Fruit fly (Drosophila melanogaster) whole organism, embryonic: ENCODE measurements around the gene CG14537.

ENCODE experiments used
- Ada2b ChIP-seq: fragments of 200-800 bp; sonication (Bioruptor generic); IDR thresholded peaks from 2 replicates; pipeline ENCODE4 v1.3.6; 2022; ENCODE audit warnings: missing biosample characterization, missing genetic modification characterization
- CG10274 ChIP-seq: fragments of 200-800 bp; sonication (Bioruptor generic); optimal IDR thresholded peaks from 3 replicates; lab custom pipeline; 2017; ENCODE audit warnings: missing biosample characterization, mild to moderate bottlenecking, missing genetic modification characterization
- CG11398 ChIP-seq: fragments of 200-800 bp; sonication (Bioruptor generic); optimal IDR thresholded peaks from 2 replicates; lab custom pipeline; 2016; ENCODE audit warnings: missing biosample characterization, missing genetic modification characterization
- CG11504 ChIP-seq: fragments of 200-800 bp; sonication (Bioruptor generic); optimal IDR thresholded peaks from 3 replicates; lab custom pipeline; 2019; ENCODE audit warnings: missing biosample characterization, mild to moderate bottlenecking, missing genetic modification characterization, moderate library complexity
- CG12104 ChIP-seq: fragments of 200-800 bp; sonication (Bioruptor generic); optimal IDR thresholded peaks from 3 replicates; lab custom pipeline; 2016; ENCODE audit warnings: missing biosample characterization, missing genetic modification characterization
- CG12236 ChIP-seq: fragments of 200-800 bp; sonication (Bioruptor generic); optimal IDR thresholded peaks from 2 replicates; lab custom pipeline; 2016; ENCODE audit warnings: missing biosample characterization, missing genetic modification characterization
- CG12744 ChIP-seq: fragments of 200-800 bp; sonication (Bioruptor generic); optimal IDR thresholded peaks from 2 replicates; lab custom pipeline; 2016; ENCODE audit warnings: missing biosample characterization, missing genetic modification characterization
- CG16813 ChIP-seq: fragments of 200-800 bp; sonication (Bioruptor generic); IDR thresholded peaks from 3 replicates; pipeline ENCODE4 v1.3.6; 2022; ENCODE audit warnings: missing biosample characterization, missing genetic modification characterization; ENCODE audit not compliant: partially characterized antibody
- CG2202 ChIP-seq: fragments of 200-800 bp; sonication (Bioruptor generic); optimal IDR thresholded peaks from 2 replicates; lab custom pipeline; 2018; ENCODE audit warnings: missing biosample characterization, mild to moderate bottlenecking, missing genetic modification characterization
- CG31365 ChIP-seq: fragments of 200-800 bp; sonication (Bioruptor generic); optimal IDR thresholded peaks from 2 replicates; lab custom pipeline; 2018; ENCODE audit warnings: missing biosample characterization, mild to moderate bottlenecking, missing genetic modification characterization
- CG31441 ChIP-seq: fragments of 200-800 bp; sonication (Bioruptor generic); IDR thresholded peaks from 2 replicates; pipeline ENCODE4 v1.3.6; 2022; ENCODE audit warnings: missing biosample characterization, missing genetic modification characterization
- CG32532 ChIP-seq: fragments of 200-800 bp; sonication (Bioruptor generic); IDR thresholded peaks from 2 replicates; pipeline ENCODE4 v1.3.6; 2022; ENCODE audit warnings: missing biosample characterization, missing genetic modification characterization
- CG4282 ChIP-seq: fragments of 200-800 bp; sonication (Bioruptor generic); optimal IDR thresholded peaks from 2 replicates; lab custom pipeline; 2016; ENCODE audit warnings: missing biosample characterization, missing genetic modification characterization
- CG4328 ChIP-seq: fragments of 200-800 bp; sonication (Bioruptor generic); optimal IDR thresholded peaks from 3 replicates; lab custom pipeline; 2017; ENCODE audit warnings: missing biosample characterization, missing genetic modification reagents, missing genetic modification characterization
- CG4730 ChIP-seq: fragments of 200-800 bp; sonication (Bioruptor generic); IDR thresholded peaks from 2 replicates; pipeline ENCODE4 v1.3.6; 2022; ENCODE audit warnings: missing biosample characterization, missing genetic modification characterization
- CG7745 ChIP-seq: fragments of 200-800 bp; sonication (Bioruptor generic); optimal IDR thresholded peaks from 2 replicates; lab custom pipeline; 2018; ENCODE audit warnings: missing biosample characterization, mild to moderate bottlenecking, missing genetic modification characterization, moderate library complexity
- CG7786 ChIP-seq: fragments of 200-800 bp; sonication (Bioruptor generic); optimal IDR thresholded peaks from 2 replicates; lab custom pipeline; 2016; ENCODE audit warnings: missing biosample characterization, missing genetic modification characterization
- CTCF ChIP-seq: fragments of 200-800 bp; sonication (Bioruptor generic); optimal IDR thresholded peaks from 2 replicates; lab custom pipeline; 2017; ENCODE audit warnings: missing biosample characterization, mild to moderate bottlenecking, missing genetic modification characterization, moderate library complexity
- Doc2 ChIP-seq: fragments of 200-800 bp; sonication (Bioruptor generic); IDR thresholded peaks from 2 replicates; pipeline ENCODE4 v1.3.6; 2022; ENCODE audit warnings: missing biosample characterization, missing genetic modification characterization
- NC2α ChIP-seq: fragments of 200-800 bp; sonication (Bioruptor generic); optimal IDR thresholded peaks from 2 replicates; lab custom pipeline; 2016; ENCODE audit warnings: missing biosample characterization, missing genetic modification characterization
- Pdp1 ChIP-seq, 2 experiments: fragments of 200-800 bp; sonication (Bioruptor generic); optimal IDR thresholded peaks; 3 replicates each; lab custom pipeline; 2016; ENCODE audit warnings: missing biosample characterization in 2 of 2, missing genetic modification characterization in 2 of 2, mild to moderate bottlenecking in 1 of 2, moderate library complexity in 1 of 2
- Sox100B ChIP-seq: fragments of 200-800 bp; sonication (Bioruptor generic); optimal IDR thresholded peaks from 3 replicates; lab custom pipeline; 2018; ENCODE audit warnings: missing biosample characterization, mild to moderate bottlenecking, missing genetic modification characterization
- Sox102F ChIP-seq: fragments of 200-800 bp; sonication (Bioruptor generic); optimal IDR thresholded peaks from 2 replicates; lab custom pipeline; 2018; ENCODE audit warnings: missing biosample characterization, mild to moderate bottlenecking, missing genetic modification characterization, moderate library complexity
- Ssrp ChIP-seq: fragments of 200-800 bp; sonication (Bioruptor generic); optimal IDR thresholded peaks from 2 replicates; lab custom pipeline; 2018; ENCODE audit warnings: missing biosample characterization, mild to moderate bottlenecking, missing genetic modification characterization, moderate library complexity
- TFAM ChIP-seq: fragments of 200-800 bp; sonication (Bioruptor generic); optimal IDR thresholded peaks from 2 replicates; lab custom pipeline; 2017; ENCODE audit warnings: missing biosample characterization, missing genetic modification characterization, inconsistent platforms
- bcd ChIP-seq: fragments of 200-800 bp; sonication (Bioruptor generic); optimal IDR thresholded peaks from 2 replicates; lab custom pipeline; 2017; ENCODE audit warnings: missing biosample characterization, mild to moderate bottlenecking, missing genetic modification characterization
- crol ChIP-seq: fragments of 200-800 bp; sonication (Bioruptor generic); IDR thresholded peaks from 2 replicates; pipeline ENCODE4 v1.3.6; 2022; ENCODE audit warnings: missing biosample characterization, missing genetic modification characterization
- dpn ChIP-seq, 2 experiments: fragments of 200-800 bp; sonication (Bioruptor generic); optimal IDR thresholded peaks; 3 replicates each; lab custom pipeline; 2016; ENCODE audit warnings: missing biosample characterization in 2 of 2, missing genetic modification characterization in 2 of 2
- eve ChIP-seq, 2 experiments: fragments of >200 bp; optimal IDR thresholded peaks; 2 replicates each; lab custom pipeline; 2017; ENCODE audit warnings: missing biosample characterization in 2 of 2, missing genetic modification characterization in 2 of 2
- eyg ChIP-seq: fragments of 200-800 bp; sonication (Bioruptor generic); optimal IDR thresholded peaks from 3 replicates; lab custom pipeline; 2016; ENCODE audit warnings: missing biosample characterization, missing genetic modification characterization
- gfzf ChIP-seq: fragments of 200-800 bp; sonication (Bioruptor generic); optimal IDR thresholded peaks from 2 replicates; lab custom pipeline; 2016; ENCODE audit warnings: missing biosample characterization, mild to moderate bottlenecking, missing genetic modification characterization, moderate library complexity
- grau ChIP-seq: fragments of 200-800 bp; optimal IDR thresholded peaks from 3 replicates; lab custom pipeline; 2019; ENCODE audit warnings: missing biosample characterization, mild to moderate bottlenecking, missing genetic modification characterization, moderate library complexity
- gro ChIP-seq: fragments of 200-800 bp; sonication (Bioruptor generic); optimal IDR thresholded peaks from 2 replicates; lab custom pipeline; 2016; ENCODE audit warnings: missing biosample characterization, missing genetic modification characterization
- kay ChIP-seq: fragments of 200-800 bp; sonication (Bioruptor generic); optimal IDR thresholded peaks from 2 replicates; lab custom pipeline; 2016; ENCODE audit warnings: missing biosample characterization, missing genetic modification characterization
- lbe ChIP-seq: fragments of 200-800 bp; sonication (Bioruptor generic); optimal IDR thresholded peaks from 2 replicates; lab custom pipeline; 2016; ENCODE audit warnings: missing biosample characterization, mild to moderate bottlenecking, missing genetic modification characterization
- mirr ChIP-seq: fragments of 200-800 bp; sonication (Bioruptor generic); optimal IDR thresholded peaks from 3 replicates; lab custom pipeline; 2018; ENCODE audit warnings: missing biosample characterization, mild to moderate bottlenecking, missing genetic modification characterization
- nau ChIP-seq: fragments of 200-800 bp; sonication (Bioruptor generic); optimal IDR thresholded peaks from 3 replicates; lab custom pipeline; 2017; ENCODE audit warnings: missing biosample characterization, mild to moderate bottlenecking, missing genetic modification characterization, missing genetic modification reagents
- oc ChIP-seq: fragments of 200-800 bp; sonication (Bioruptor generic); optimal IDR thresholded peaks from 2 replicates; lab custom pipeline; 2018; ENCODE audit warnings: missing biosample characterization, mild to moderate bottlenecking, missing genetic modification characterization, moderate library complexity
- odd ChIP-seq: fragments of 200-800 bp; sonication (Bioruptor generic); optimal IDR thresholded peaks from 2 replicates; lab custom pipeline; 2017; ENCODE audit warnings: missing biosample characterization, mild to moderate bottlenecking, missing genetic modification characterization
- pnt ChIP-seq: fragments of 200-800 bp; sonication (Bioruptor generic); optimal IDR thresholded peaks from 3 replicates; lab custom pipeline; 2016; ENCODE audit warnings: missing biosample characterization, missing genetic modification characterization
- salm ChIP-seq: fragments of 200-800 bp; sonication (Bioruptor generic); optimal IDR thresholded peaks from 2 replicates; lab custom pipeline; 2018; ENCODE audit warnings: missing biosample characterization, mild to moderate bottlenecking, missing genetic modification characterization
- so ChIP-seq: fragments of 200-800 bp; sonication (Bioruptor generic); IDR thresholded peaks from 3 replicates; pipeline ENCODE4 v1.3.6; 2022; ENCODE audit warnings: missing biosample characterization, missing genetic modification characterization
- stc ChIP-seq: fragments of 200-800 bp; sonication (Bioruptor generic); IDR thresholded peaks from 2 replicates; pipeline ENCODE4 v1.3.6; 2022; ENCODE audit warnings: missing biosample characterization, missing genetic modification characterization
- tll ChIP-seq, 2 experiments: fragments of 200-800 bp in 1 of 2; fragments of >200 bp in 1 of 2; sonication (Bioruptor generic) in 1 of 2; optimal IDR thresholded peaks; 2 replicates each; lab custom pipeline; 2017 to 2019; ENCODE audit warnings: missing biosample characterization in 2 of 2, missing genetic modification characterization in 2 of 2, mild to moderate bottlenecking in 1 of 2, moderate library complexity in 1 of 2
- twi ChIP-seq: fragments of 200-800 bp; optimal IDR thresholded peaks from 2 replicates; lab custom pipeline; 2019; ENCODE audit warnings: missing biosample characterization, mild to moderate bottlenecking, missing genetic modification characterization, moderate library complexity
- unc-4 ChIP-seq: fragments of 200-800 bp; sonication (Bioruptor generic); IDR thresholded peaks from 2 replicates; pipeline ENCODE4 v1.3.6; 2022; ENCODE audit warnings: missing biosample characterization, missing genetic modification characterization; ENCODE audit not compliant: partially characterized antibody
- vnd ChIP-seq: fragments of 200-800 bp; sonication (Bioruptor generic); IDR thresholded peaks from 3 replicates; pipeline ENCODE4 v1.3.6; 2022; ENCODE audit warnings: missing biosample characterization, missing genetic modification characterization; ENCODE audit not compliant: partially characterized antibody
- wek ChIP-seq: fragments of 200-800 bp; sonication (Bioruptor generic); optimal IDR thresholded peaks from 3 replicates; lab custom pipeline; 2018; ENCODE audit warnings: missing biosample characterization, mild to moderate bottlenecking, missing genetic modification characterization, moderate library complexity

Gene CG14537

dm6 chr2L:7808886-7809698 lies 31.2 kb upstream of the CG14537 start (continued):
- TF ChIP-seq stc (GFP tag; lab: Robert Waterston, UW) (peak; percentile 9; the same call in 1 of the 2 replicates), CTCF (GFP tag; lab: Kevin White, UChicago) (peak; percentile 89), CG7786 (GFP tag; lab: Kevin White, UChicago) (no peak), eve (GFP tag; optimal IDR thresholded peaks at IDR 0.05; lab: Kevin White, UChicago) (peak in 1 of 2 experiments; percentile 78), CG32532 (GFP tag; lab: Robert Waterston, UW) (0 out of 2 replicates have a peak, but pooled peaks have one; percentile 28), gfzf (no peak), twi (tag; lab: Kevin White, UChicago) (peak; percentile 21), so (GFP tag; lab: Robert Waterston, UW) (peak; percentile 21; the same call in 1 of the 3 replicates), CG10274 (GFP tag; lab: Kevin White, UChicago) (no peak), mirr (GFP tag; lab: Kevin White, UChicago) (peak; percentile 58), CG4328 (GFP tag; lab: Kevin White, UChicago) (peak; percentile 37)

- TF ChIP-seq CG4730 (GFP tag; lab: Robert Waterston, UW) (no peak), dpn (GFP tag; optimal IDR thresholded peaks at IDR 0.05; lab: Kevin White, UChicago) (no peak), TFAM (no peak), lbe (GFP tag; lab: Kevin White, UChicago) (no peak), crol (GFP tag; lab: Robert Waterston, UW) (peak; percentile 96), CG16813 (no peak), NC2α (GFP tag; lab: Kevin White, UChicago) (no peak), salm (no peak), CG4282 (GFP tag; lab: Kevin White, UChicago) (no peak), bcd (GFP tag; lab: Kevin White, UChicago) (no peak), Ssrp (no peak), vnd (GFP tag; lab: Robert Waterston, UW) (no peak), unc-4 (GFP tag; lab: Robert Waterston, UW) (peak; percentile 17; the same call in 1 of the 2 replicates), Doc2 (GFP tag; lab: Robert Waterston, UW) (no peak), grau (tag; lab: Kevin White, UChicago) (peak; percentile 70), CG12236 (GFP tag; lab: Kevin White, UChicago) (no peak), CG12104 (GFP tag; lab: Kevin White, UChicago) (no peak), CG2202 (no peak), CG31441 (no peak), pnt (GFP tag; lab: Kevin White, UChicago) (no peak), gro (peak; percentile 57), CG12744 (no peak), Sox102F (GFP tag; lab: Kevin White, UChicago) (no peak), Pdp1 (GFP tag; optimal IDR thresholded peaks at IDR 0.05; lab: Kevin White, UChicago) (peak in 1 of 2 experiments; percentile 92), wek (no peak), odd (no peak), CG11504 (no peak), eyg (peak; percentile 39), oc (no peak), nau (GFP tag; lab: Kevin White, UChicago) (no peak), mirr (GFP tag; lab: Kevin White, UChicago) (peak; percentile 89), CG31365 (tag; lab: Kevin White, UChicago) (no peak), tll (GFP tag; optimal IDR thresholded peaks at IDR 0.05; lab: Kevin White, UChicago) (no peak), kay (peak; percentile 14), Ada2b (GFP tag; lab: Robert Waterston, UW) (no peak), CG11398 (no peak), CG7745 (tag; lab: Kevin White, UChicago) (no peak), Sox100B (no peak)
Measured at dm6 chr2L:7809699-7810088, 30.6 kb upstream of the CG14537 start.
